Fruit fly (Drosophila melanogaster) whole organism, embryonic: Measurements from ENCODE around the gene ClC-c.

ENCODE experiments used
- CG10267 ChIP-seq: fragments of 200-800 bp; sonication (Bioruptor generic); optimal IDR thresholded peaks from 2 replicates; lab custom pipeline; 2018; ENCODE audit warnings: missing biosample characterization, mild to moderate bottlenecking, missing genetic modification characterization, moderate library complexity
- CG10543 ChIP-seq: fragments of 200-800 bp; sonication (Bioruptor generic); optimal IDR thresholded peaks from 3 replicates; lab custom pipeline; 2017; ENCODE audit warnings: missing biosample characterization, mild to moderate bottlenecking, missing genetic modification characterization, moderate library complexity
- CG11695 ChIP-seq: fragments of 200-800 bp; sonication (Bioruptor generic); IDR thresholded peaks from 3 replicates; pipeline ENCODE4 v1.3.6; 2022; ENCODE audit warnings: missing biosample characterization, missing genetic modification characterization
- CG11696 ChIP-seq: fragments of 200-800 bp; sonication (Bioruptor generic); IDR thresholded peaks from 2 replicates; pipeline ENCODE4 v1.3.6; 2022; ENCODE audit warnings: missing biosample characterization, missing genetic modification characterization
- CG12155 ChIP-seq: fragments of 200-800 bp; sonication (Bioruptor generic); optimal IDR thresholded peaks from 3 replicates; lab custom pipeline; 2016; ENCODE audit warnings: missing biosample characterization, missing genetic modification characterization
- CG12219 ChIP-seq: fragments of 200-800 bp; sonication (Bioruptor generic); optimal IDR thresholded peaks from 3 replicates; lab custom pipeline; 2018; ENCODE audit warnings: missing biosample characterization, mild to moderate bottlenecking, missing genetic modification characterization
- CG14014 ChIP-seq: fragments of 200-800 bp; sonication (Bioruptor generic); IDR thresholded peaks from 2 replicates; pipeline ENCODE4 v1.3.6; 2022; ENCODE audit warnings: missing biosample characterization, missing genetic modification characterization
- CG14667 ChIP-seq: fragments of 200-800 bp; sonication (Bioruptor generic); IDR thresholded peaks from 2 replicates; pipeline ENCODE4 v1.3.6; 2022; ENCODE audit warnings: missing biosample characterization, missing genetic modification characterization
- CG15011 ChIP-seq: fragments of 200-800 bp; sonication (Bioruptor generic); optimal IDR thresholded peaks from 3 replicates; lab custom pipeline; 2018; ENCODE audit warnings: missing biosample characterization, mild to moderate bottlenecking, missing genetic modification characterization
- CG16863 ChIP-seq: fragments of 200-800 bp; sonication (Bioruptor generic); optimal IDR thresholded peaks from 3 replicates; lab custom pipeline; 2016; ENCODE audit warnings: missing biosample characterization, missing genetic modification characterization
- CG34422 ChIP-seq: fragments of 200-800 bp; sonication (Bioruptor generic); IDR thresholded peaks from 3 replicates; pipeline ENCODE4 v1.3.6; 2022; ENCODE audit warnings: missing biosample characterization, missing genetic modification characterization
- CG3838 ChIP-seq: fragments of 200-800 bp; sonication (Bioruptor generic); optimal IDR thresholded peaks from 3 replicates; lab custom pipeline; 2016; ENCODE audit warnings: missing biosample characterization, missing genetic modification characterization
- CG6175 ChIP-seq: fragments of 200-800 bp; sonication (Bioruptor generic); IDR thresholded peaks from 3 replicates; pipeline ENCODE4 v1.3.6; 2022; ENCODE audit warnings: missing biosample characterization, missing genetic modification characterization
- CG8388 ChIP-seq: fragments of 200-800 bp; sonication (Bioruptor generic); optimal IDR thresholded peaks from 2 replicates; lab custom pipeline; 2019; ENCODE audit warnings: missing biosample characterization, mild to moderate bottlenecking, missing genetic modification characterization, moderate library complexity
- CG8478 ChIP-seq: fragments of >200 bp; optimal IDR thresholded peaks from 2 replicates; lab custom pipeline; 2018
- CHES-1-like ChIP-seq: fragments of 200-800 bp; sonication (Bioruptor generic); optimal IDR thresholded peaks from 2 replicates; lab custom pipeline; 2016; ENCODE audit warnings: missing biosample characterization, missing genetic modification characterization
- Camta ChIP-seq: fragments of 200-800 bp; sonication (Bioruptor generic); optimal IDR thresholded peaks from 2 replicates; lab custom pipeline; 2016; ENCODE audit warnings: missing biosample characterization, missing genetic modification characterization
- D19A ChIP-seq: fragments of 200-800 bp; optimal IDR thresholded peaks from 3 replicates; lab custom pipeline; 2019; ENCODE audit warnings: missing biosample characterization, mild to moderate bottlenecking, missing genetic modification characterization, moderate library complexity
- Deaf1 ChIP-seq: fragments of 200-800 bp; optimal IDR thresholded peaks from 3 replicates; lab custom pipeline; 2019; ENCODE audit warnings: missing biosample characterization, mild to moderate bottlenecking, missing genetic modification characterization, moderate library complexity
- Dip3 ChIP-seq: fragments of 200-800 bp; sonication (Bioruptor generic); optimal IDR thresholded peaks from 3 replicates; lab custom pipeline; 2016; ENCODE audit warnings: missing biosample characterization, missing genetic modification characterization
- Doc3 ChIP-seq: fragments of 200-800 bp; sonication (Bioruptor generic); IDR thresholded peaks from 3 replicates; pipeline ENCODE4 v1.3.6; 2022; ENCODE audit warnings: missing biosample characterization, missing genetic modification characterization; ENCODE audit not compliant: partially characterized antibody
- E2f1 ChIP-seq: fragments of 200-800 bp; sonication (Bioruptor generic); IDR thresholded peaks from 2 replicates; pipeline ENCODE4 v1.3.6; 2022; ENCODE audit warnings: missing biosample characterization, missing genetic modification characterization
- Hr3 ChIP-seq: fragments of 200-800 bp; sonication (Bioruptor generic); optimal IDR thresholded peaks from 3 replicates; lab custom pipeline; 2016; ENCODE audit warnings: missing biosample characterization, missing genetic modification characterization
- Lim3 ChIP-seq: fragments of 200-800 bp; sonication (Bioruptor generic); IDR thresholded peaks from 2 replicates; pipeline ENCODE4 v1.3.6; 2022; ENCODE audit warnings: missing biosample characterization, missing genetic modification characterization
- NfI ChIP-seq: fragments of 200-800 bp; sonication (Bioruptor generic); optimal IDR thresholded peaks from 3 replicates; lab custom pipeline; 2018; ENCODE audit warnings: missing biosample characterization, mild to moderate bottlenecking, missing genetic modification characterization, moderate library complexity
- Pdp1 ChIP-seq, 2 experiments: fragments of 200-800 bp; sonication (Bioruptor generic); optimal IDR thresholded peaks; 3 replicates each; lab custom pipeline; 2016; ENCODE audit warnings: missing biosample characterization in 2 of 2, missing genetic modification characterization in 2 of 2, mild to moderate bottlenecking in 1 of 2, moderate library complexity in 1 of 2
- Rfx ChIP-seq: fragments of 200-800 bp; sonication (Bioruptor generic); IDR thresholded peaks from 2 replicates; pipeline ENCODE4 v1.3.6; 2022; ENCODE audit warnings: missing biosample characterization, missing genetic modification characterization
- Sox100B ChIP-seq: fragments of 200-800 bp; sonication (Bioruptor generic); optimal IDR thresholded peaks from 3 replicates; lab custom pipeline; 2018; ENCODE audit warnings: missing biosample characterization, mild to moderate bottlenecking, missing genetic modification characterization
- ase ChIP-seq: fragments of 200-800 bp; sonication (Bioruptor generic); IDR thresholded peaks from 3 replicates; pipeline ENCODE4 v1.3.6; 2022; ENCODE audit warnings: missing biosample characterization, missing genetic modification characterization
- crc ChIP-seq: fragments of 200-800 bp; sonication (Bioruptor generic); optimal IDR thresholded peaks from 2 replicates; lab custom pipeline; 2016; ENCODE audit warnings: missing biosample characterization, missing genetic modification characterization
- danr ChIP-seq: fragments of 200-800 bp; sonication (Bioruptor generic); IDR thresholded peaks from 2 replicates; pipeline ENCODE4 v1.3.6; 2022; ENCODE audit warnings: missing biosample characterization, missing genetic modification characterization
- dpn ChIP-seq, 2 experiments: fragments of 200-800 bp; sonication (Bioruptor generic); optimal IDR thresholded peaks; 3 replicates each; lab custom pipeline; 2016; ENCODE audit warnings: missing biosample characterization in 2 of 2, missing genetic modification characterization in 2 of 2
- esg ChIP-seq: fragments of 200-800 bp; sonication (Bioruptor generic); conservative IDR thresholded peaks from 2 replicates; pipeline ENCODE4 v1.3.6; 2022; ENCODE audit warnings: missing biosample characterization, missing genetic modification characterization
- eve ChIP-seq, 2 experiments: fragments of >200 bp; optimal IDR thresholded peaks; 2 replicates each; lab custom pipeline; 2017; ENCODE audit warnings: missing biosample characterization in 2 of 2, missing genetic modification characterization in 2 of 2
- fu2 ChIP-seq: fragments of 200-800 bp; sonication (Bioruptor generic); optimal IDR thresholded peaks from 2 replicates; lab custom pipeline; 2016; ENCODE audit warnings: missing biosample characterization, missing genetic modification characterization
- gcm2 ChIP-seq: fragments of 200-800 bp; sonication (Bioruptor generic); optimal IDR thresholded peaks from 2 replicates; lab custom pipeline; 2016; ENCODE audit warnings: missing biosample characterization, missing genetic modification characterization
- gsb ChIP-seq: fragments of 200-800 bp; sonication (Bioruptor generic); IDR thresholded peaks from 2 replicates; pipeline ENCODE4 v1.3.6; 2022; ENCODE audit warnings: missing biosample characterization, missing genetic modification characterization
- gt ChIP-seq: fragments of 200-800 bp; sonication (Bioruptor generic); IDR thresholded peaks from 2 replicates; pipeline ENCODE4 v1.3.6; 2022; ENCODE audit warnings: missing biosample characterization, missing genetic modification characterization
- kay ChIP-seq: fragments of 200-800 bp; sonication (Bioruptor generic); optimal IDR thresholded peaks from 2 replicates; lab custom pipeline; 2016; ENCODE audit warnings: missing biosample characterization, missing genetic modification characterization
- ken ChIP-seq: fragments of 200-800 bp; sonication (Bioruptor generic); IDR thresholded peaks from 3 replicates; pipeline ENCODE4 v1.3.6; 2022; ENCODE audit warnings: missing biosample characterization, missing genetic modification characterization
- kni ChIP-seq: fragments of 200-800 bp; sonication (Bioruptor generic); optimal IDR thresholded peaks from 3 replicates; lab custom pipeline; 2017; ENCODE audit warnings: mild to moderate bottlenecking, missing biosample characterization, missing genetic modification reagents, missing genetic modification characterization
- lilli ChIP-seq: fragments of 200-800 bp; sonication (Bioruptor generic); optimal IDR thresholded peaks from 3 replicates; lab custom pipeline; 2016; ENCODE audit warnings: missing biosample characterization, missing genetic modification characterization
- lola ChIP-seq, 3 experiments: fragments of >200 bp in 2 of 3; fragments of 200-800 bp in 1 of 3; sonication (Bioruptor generic) in 1 of 3; optimal IDR thresholded peaks; 2 replicates each; lab custom pipeline; 2017 to 2019; ENCODE audit warnings: missing biosample characterization in 3 of 3, missing genetic modification characterization in 3 of 3, mild to moderate bottlenecking in 1 of 3, moderate library complexity in 1 of 3
- pros ChIP-seq: fragments of 200-800 bp; sonication (Bioruptor generic); optimal IDR thresholded peaks from 3 replicates; lab custom pipeline; 2019; ENCODE audit warnings: missing biosample characterization, mild to moderate bottlenecking, missing genetic modification characterization, moderate library complexity
- pum ChIP-seq: fragments of 200-800 bp; sonication (Bioruptor generic); optimal IDR thresholded peaks from 2 replicates; lab custom pipeline; 2016; ENCODE audit warnings: missing biosample characterization, missing genetic modification characterization
- pzg ChIP-seq: fragments of 200-800 bp; sonication (Bioruptor generic); optimal IDR thresholded peaks from 3 replicates; lab custom pipeline; 2018; ENCODE audit warnings: missing biosample characterization, mild to moderate bottlenecking, missing genetic modification characterization, moderate library complexity
- rib ChIP-seq: fragments of 200-800 bp; sonication (Bioruptor generic); IDR thresholded peaks from 2 replicates; pipeline ENCODE4 v1.3.6; 2022; ENCODE audit warnings: missing biosample characterization, missing genetic modification characterization
- shn ChIP-seq: fragments of 200-800 bp; sonication (Bioruptor generic); optimal IDR thresholded peaks from 3 replicates; lab custom pipeline; 2016; ENCODE audit warnings: missing biosample characterization, missing genetic modification characterization
- sim ChIP-seq: fragments of 200-800 bp; sonication (Bioruptor generic); IDR thresholded peaks from 2 replicates; pipeline ENCODE4 v1.3.6; 2022; ENCODE audit warnings: missing biosample characterization, missing genetic modification characterization
- tap ChIP-seq: fragments of 200-800 bp; optimal IDR thresholded peaks from 3 replicates; lab custom pipeline; 2019; ENCODE audit warnings: missing biosample characterization, mild to moderate bottlenecking, missing genetic modification characterization, moderate library complexity
- unpg ChIP-seq: fragments of 200-800 bp; sonication (Bioruptor generic); optimal IDR thresholded peaks from 3 replicates; lab custom pipeline; 2018; ENCODE audit warnings: missing biosample characterization, mild to moderate bottlenecking, missing genetic modification characterization, moderate library complexity
- zf30C ChIP-seq: fragments of 200-800 bp; sonication (Bioruptor generic); optimal IDR thresholded peaks from 3 replicates; lab custom pipeline; 2018; ENCODE audit warnings: missing biosample characterization, mild to moderate bottlenecking, missing genetic modification characterization

ClC-c gene

DNA sequence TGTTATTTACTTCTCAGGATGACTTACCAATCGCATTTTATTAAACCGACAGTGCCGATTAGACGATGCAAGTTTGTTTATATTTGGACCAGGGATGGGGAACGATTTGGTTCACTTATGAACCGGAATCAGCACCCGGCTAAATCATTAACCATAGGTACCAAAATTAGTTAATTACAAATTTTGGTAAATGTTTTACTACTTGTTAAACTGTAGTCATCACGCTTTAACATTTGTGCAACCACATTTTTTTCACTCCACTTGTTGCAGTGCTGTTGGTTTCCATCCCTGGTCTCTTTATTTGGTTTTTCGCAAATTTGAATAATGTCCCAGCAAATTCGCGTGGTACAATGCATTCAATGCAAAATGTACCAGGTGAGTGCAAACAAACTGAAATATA is 15.3 kb downstream of the ClC-c start, which contains the start of the genes IntS9 and CG43295 (continued):
- TF ChIP-seq tap (tag; lab: Kevin White, UChicago), result no peak
- TF ChIP-seq CG14014 (GFP tag; lab: Robert Waterston, UW), result peak; percentile 71
- TF ChIP-seq dpn (GFP tag; optimal IDR thresholded peaks at IDR 0.05; lab: Kevin White, UChicago), result peak; percentile 87 to 89
- TF ChIP-seq CG14667 (GFP tag; lab: Robert Waterston, UW), result peak; percentile 66
- TF ChIP-seq sim (GFP tag; lab: Robert Waterston, UW), result peak; percentile 60; the same call in 1 of the 2 replicates
- no peak for TF ChIP-seq CG8478 (lab: Kevin White, UChicago)
- peak; percentile 89 for TF ChIP-seq Camta (GFP tag; lab: Kevin White, UChicago)
- no peak for TF ChIP-seq zf30C (GFP tag; lab: Kevin White, UChicago)
- peak; percentile 88 for TF ChIP-seq shn
- no peak for TF ChIP-seq eve (GFP tag; optimal IDR thresholded peaks at IDR 0.05; lab: Kevin White, UChicago)
- TF ChIP-seq kni (GFP tag; lab: Kevin White, UChicago), result no peak
- TF ChIP-seq CG11695, result peak; percentile 77
- peak; percentile 65 for TF ChIP-seq CG11696 (GFP tag; lab: Robert Waterston, UW)
- peak; percentile 88 for TF ChIP-seq pum
- no peak for TF ChIP-seq Sox100B (GFP tag; lab: Kevin White, UChicago)
- peak; percentile 64 for TF ChIP-seq kay (GFP tag; lab: Kevin White, UChicago)
- TF ChIP-seq Rfx, result peak; percentile 76
- no peak for TF ChIP-seq unpg (GFP tag; lab: Kevin White, UChicago)
- no peak; the same call in 2 of the 3 replicates for TF ChIP-seq Doc3 (GFP tag; lab: Robert Waterston, UW)
- TF ChIP-seq lola (GFP tag; optimal IDR thresholded peaks at IDR 0.05; lab: Kevin White, UChicago), result peak in 1 of 3 experiments; percentile 76
- TF ChIP-seq CHES-1-like, result peak; percentile 88
- TF ChIP-seq Dip3, result peak; percentile 86
- TF ChIP-seq gcm2, result peak; percentile 75
- TF ChIP-seq CG8388 (GFP tag; lab: Kevin White, UChicago), result peak; percentile 79
- peak; percentile 44 for TF ChIP-seq danr (GFP tag; lab: Robert Waterston, UW)
- TF ChIP-seq CG10267 (tag; lab: Kevin White, UChicago), result peak; percentile 70
- TF ChIP-seq CG16863 (GFP tag; lab: Kevin White, UChicago), result peak; percentile 87
- TF ChIP-seq Pdp1 (GFP tag; optimal IDR thresholded peaks at IDR 0.05; lab: Kevin White, UChicago), result peak; percentile 85
- no peak for TF ChIP-seq CG15011
- no peak for TF ChIP-seq gsb (GFP tag; lab: Robert Waterston, UW)
- TF ChIP-seq lilli, result peak; percentile 93
- peak; percentile 77 for TF ChIP-seq crc (GFP tag; lab: Kevin White, UChicago)
- TF ChIP-seq NfI (GFP tag; lab: Kevin White, UChicago), result peak; percentile 77
- TF ChIP-seq CG12219 (GFP tag; lab: Kevin White, UChicago), result peak; percentile 69
- peak; percentile 82 for TF ChIP-seq E2f1
- TF ChIP-seq pros (GFP tag; lab: Kevin White, UChicago), result no peak
- TF ChIP-seq fu2 (GFP tag; lab: Kevin White, UChicago), result peak; percentile 80
- peak; percentile 81 for TF ChIP-seq CG12155 (GFP tag; lab: Kevin White, UChicago)
- TF ChIP-seq ase, result peak; percentile 79
- TF ChIP-seq CG6175, result no peak
- no peak for TF ChIP-seq CG10543 (GFP tag; lab: Kevin White, UChicago)
- TF ChIP-seq pzg (GFP tag; lab: Kevin White, UChicago), result peak; percentile 49
- TF ChIP-seq esg (GFP tag; lab: Robert Waterston, UW), result peak; percentile 81
- peak; percentile 79; the same call in 2 of the 3 replicates for TF ChIP-seq ken (GFP tag; lab: Robert Waterston, UW)
- TF ChIP-seq Lim3 (GFP tag; lab: Robert Waterston, UW), result no peak
- TF ChIP-seq rib (GFP tag; lab: Robert Waterston, UW), result peak; percentile 40; the same call in 1 of the 2 replicates
- no peak for TF ChIP-seq D19A
- peak; percentile 92 for TF ChIP-seq CG34422 (GFP tag; lab: Robert Waterston, UW)
- TF ChIP-seq gt (GFP tag; lab: Robert Waterston, UW), result peak; percentile 45
- no peak for TF ChIP-seq Deaf1 (tag; lab: Kevin White, UChicago)
- TF ChIP-seq CG3838 (GFP tag; lab: Kevin White, UChicago), result peak; percentile 33
- TF ChIP-seq Hr3, result peak; percentile 83
